Fruit fly (Drosophila melanogaster) ovary, adult (tissue): ENCODE results near the gene eater.

Experiments
- CG17801 ChIP-seq: fragments of 200-800 bp; optimal IDR thresholded peaks from 2 replicates; lab custom pipeline; 2019; ENCODE audit warnings: missing biosample characterization, mild to moderate bottlenecking, missing genetic modification characterization, moderate library complexity; ENCODE audit not compliant: partially characterized antibody

Gene eater

dm6 chr3R:27111784-27112602, 12.5 kb upstream of the eater start, which contains the start of the genes gb and CG5815:
Gene gb (minus strand): TSS chr3R:27112270.
Gene CG5815 (plus strand): TSS chr3R:27112566.
- peak; percentile 93 for TF ChIP-seq CG17801

- no peak for TF ChIP-seq CG17801
These were observed 10.0 kb upstream of the eater start for dm6 chr3R:27109458-27109857.

dm6 chr3R:27108111-27108510, 8.6 kb upstream of the eater start:
- no peak for TF ChIP-seq CG17801

- TF ChIP-seq CG17801 = no peak
These were observed 6.7 kb upstream of the eater start, which contains the start of gene CAH9 for dm6 chr3R:27106134-27106694. Gene CAH9 (minus strand): TSS chr3R:27106184.

- no peak for TF ChIP-seq CG17801
These were observed 6.0 kb upstream of the eater start for dm6 chr3R:27105439-27105838.

- no peak for TF ChIP-seq CG17801
These were observed 1.5 kb upstream of the eater start, which contains the start of gene Jhbp11 for dm6 chr3R:27100930-27101329. Gene Jhbp11 (plus strand): TSS chr3R:27101230.

dm6 chr3R:27098638-27099037, 841 bp downstream of the eater start:
- TF ChIP-seq CG17801 = no peak

dm6 chr3R:27094233-27094632, 5.2 kb downstream of the eater start, which contains the start of gene CG14259:
Gene CG14259 (plus strand): TSS chr3R:27094533.
- no peak for TF ChIP-seq CG17801

DNA sequence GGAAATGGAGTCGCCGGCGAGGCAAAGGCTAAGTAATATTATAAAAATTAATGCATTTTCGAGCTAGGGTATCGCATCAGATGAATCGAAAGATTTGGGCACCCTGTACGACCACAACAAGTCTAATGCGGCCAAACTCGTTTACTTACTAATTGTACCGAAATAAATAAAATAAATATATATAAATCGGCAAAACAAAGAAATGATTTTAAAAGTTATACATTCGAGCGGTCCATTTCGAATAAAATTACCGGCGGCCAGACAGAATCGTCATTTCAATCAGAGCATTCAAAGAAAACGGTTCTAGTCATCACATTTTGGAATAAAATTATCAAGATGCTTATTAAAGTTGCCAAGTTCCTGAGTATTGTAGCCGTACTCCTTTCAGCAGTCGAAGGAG, 6.6 kb downstream of the eater start, which contains the start of gene CG14258:
TSS of gene CG14258 (plus strand) at position 301 of the 400 bp plus-strand sequence.
- TF ChIP-seq CG17801 = no peak

DNA sequence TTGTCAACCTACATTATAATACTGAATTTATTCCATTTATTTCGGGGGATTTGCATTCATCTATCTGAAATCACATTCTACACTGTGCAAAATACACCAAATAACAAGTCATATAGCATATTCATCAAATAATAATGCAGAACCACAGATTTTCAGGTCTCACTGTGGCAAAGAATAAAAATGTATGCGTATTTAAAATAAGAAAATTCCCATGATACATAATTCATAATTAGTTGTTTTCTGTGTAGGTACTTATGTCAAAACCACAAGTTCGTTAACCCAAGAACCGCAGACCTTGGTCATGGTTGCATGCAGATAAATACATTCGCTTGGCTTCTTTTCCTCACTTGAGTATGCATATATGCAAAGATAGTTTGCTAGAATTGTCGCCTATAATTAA, 7.2 kb downstream of the eater start:
- no peak for TF ChIP-seq CG17801

dm6 chr3R:27091106-27091505, 8.4 kb downstream of the eater start, which contains the start of gene Cpr97Eb:
Gene Cpr97Eb (minus strand): TSS chr3R:27091130.
- no peak for TF ChIP-seq CG17801

DNA sequence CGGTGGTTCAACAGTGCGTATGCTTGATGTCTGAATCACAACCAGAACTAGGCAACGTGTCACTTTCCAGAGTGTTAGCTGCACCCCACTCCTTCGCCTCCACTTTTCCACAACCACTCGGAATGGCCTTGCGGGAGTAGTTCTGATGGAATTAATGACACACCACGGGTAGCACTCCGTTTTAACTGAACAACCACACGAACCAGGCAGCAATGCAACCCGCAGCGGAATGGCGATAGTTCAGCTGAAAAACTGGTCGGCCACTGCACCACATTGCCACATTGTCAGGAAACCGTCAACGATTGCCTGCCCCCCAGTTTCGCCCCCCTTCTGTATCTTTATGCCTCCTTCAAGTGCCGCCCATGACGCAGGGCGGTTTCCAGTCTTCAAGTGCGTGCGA, 11.9 kb downstream of the eater start, which contains the start of gene Cpr97Ea:
TSS of gene Cpr97Ea (minus strand) at position 230 of the 400 bp plus-strand sequence.
- TF ChIP-seq CG17801 = no peak

DNA sequence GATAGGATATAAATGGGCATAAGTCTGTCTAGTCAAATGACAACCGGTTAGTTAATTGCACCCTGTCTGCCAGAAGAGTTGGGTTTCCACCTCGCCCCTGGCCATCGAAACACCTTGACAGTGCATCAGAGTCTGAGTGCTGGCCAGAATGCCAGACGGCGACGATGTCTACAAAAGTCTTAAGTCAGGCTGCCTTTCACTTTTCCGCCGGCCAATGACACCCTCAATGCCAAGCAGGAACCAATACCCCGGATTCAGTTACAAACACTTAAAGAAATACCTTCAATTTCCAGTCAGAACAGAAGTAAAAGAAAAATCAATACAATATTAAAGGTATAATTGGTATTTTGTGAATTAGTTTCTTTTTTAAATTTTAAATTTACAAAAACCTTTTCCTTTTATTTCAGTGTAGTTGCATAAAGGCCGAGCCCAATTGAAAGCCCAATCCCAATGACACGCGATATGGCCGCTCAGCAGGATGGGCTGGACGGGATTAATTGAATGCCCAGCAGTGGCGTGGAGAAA, 14.9 kb downstream of the eater start:
- no peak for TF ChIP-seq CG17801

DNA sequence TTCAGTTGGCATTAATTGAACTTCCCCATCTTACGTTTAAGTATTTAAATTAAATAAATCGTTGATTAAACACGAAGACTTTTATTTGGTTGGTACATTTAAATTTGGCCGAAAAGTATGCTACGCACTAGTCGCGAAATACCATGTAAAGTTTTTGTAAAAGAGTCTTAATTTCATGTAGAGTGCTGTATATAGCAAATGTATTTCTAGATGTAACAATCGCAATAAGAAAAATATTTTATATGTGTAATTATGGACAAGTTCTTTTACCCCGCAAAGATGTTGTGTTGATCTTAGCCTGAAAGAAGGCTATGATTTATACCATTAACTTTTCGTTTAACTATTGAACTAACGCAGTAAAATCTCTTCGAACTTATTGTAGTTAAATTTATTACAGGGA, 16.7 kb downstream of the eater start:
- no peak for TF ChIP-seq CG17801

DNA sequence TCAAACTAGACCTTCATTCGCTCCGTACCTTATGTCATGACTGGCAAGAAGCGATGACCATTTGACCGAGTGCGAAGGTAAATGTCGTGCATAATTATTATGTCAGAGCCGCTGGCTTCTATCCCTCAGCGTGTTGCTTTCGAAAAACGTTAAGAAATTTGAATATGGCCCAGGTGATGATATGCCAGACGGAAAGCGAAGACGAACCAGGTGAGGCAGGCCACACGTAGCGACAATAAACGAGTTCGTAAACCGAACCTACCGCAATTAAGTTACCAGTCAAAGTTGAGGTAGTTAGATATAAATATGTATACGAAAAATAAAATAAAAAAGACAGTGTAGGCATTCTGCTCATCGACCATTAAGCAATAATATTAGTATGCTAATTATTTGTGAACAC, 22.9 kb downstream of the eater start:
- TF ChIP-seq CG17801 = no peak

- no peak for TF ChIP-seq CG17801
These were observed 23.8 kb downstream of the eater start, which contains the start of gene CG14257 for dm6 chr3R:27075694-27076093. Gene CG14257 (plus strand): TSS chr3R:27075870.

- TF ChIP-seq CG17801 = no peak
These were observed 28.5 kb downstream of the eater start for dm6 chr3R:27070906-27071498.
